Fruit fly (Drosophila melanogaster) whole organism, larva: ENCODE results near the gene SmE.

Source experiments
- noc ChIP-seq: fragments of 200-800 bp; sonication (Bioruptor generic); optimal IDR thresholded peaks from 3 replicates; lab custom pipeline; 2019; ENCODE audit warnings: missing biosample characterization, mild to moderate bottlenecking, missing genetic modification characterization, moderate library complexity

The SmE gene

DNA sequence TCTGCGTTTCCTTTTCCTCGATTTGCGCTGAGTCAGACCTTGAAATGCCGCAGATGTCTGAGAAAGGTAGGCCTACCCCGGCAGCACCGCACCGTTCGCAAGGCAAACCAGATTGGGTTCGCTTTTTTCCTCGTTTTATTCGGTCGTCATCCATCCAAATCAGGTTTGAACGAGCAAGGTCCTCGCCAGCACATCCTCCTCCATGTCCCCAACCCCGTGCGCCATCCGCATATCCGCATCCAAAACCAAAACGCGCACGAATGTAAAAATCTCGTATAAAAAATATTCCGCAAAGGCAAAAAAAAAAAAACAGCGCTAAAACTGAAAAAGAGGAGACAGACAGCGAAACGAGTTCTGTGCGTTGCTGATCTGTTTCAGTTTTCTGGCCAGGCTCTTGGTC lies 24.6 kb upstream of the SmE start:
- TF ChIP-seq noc, result no peak

DNA sequence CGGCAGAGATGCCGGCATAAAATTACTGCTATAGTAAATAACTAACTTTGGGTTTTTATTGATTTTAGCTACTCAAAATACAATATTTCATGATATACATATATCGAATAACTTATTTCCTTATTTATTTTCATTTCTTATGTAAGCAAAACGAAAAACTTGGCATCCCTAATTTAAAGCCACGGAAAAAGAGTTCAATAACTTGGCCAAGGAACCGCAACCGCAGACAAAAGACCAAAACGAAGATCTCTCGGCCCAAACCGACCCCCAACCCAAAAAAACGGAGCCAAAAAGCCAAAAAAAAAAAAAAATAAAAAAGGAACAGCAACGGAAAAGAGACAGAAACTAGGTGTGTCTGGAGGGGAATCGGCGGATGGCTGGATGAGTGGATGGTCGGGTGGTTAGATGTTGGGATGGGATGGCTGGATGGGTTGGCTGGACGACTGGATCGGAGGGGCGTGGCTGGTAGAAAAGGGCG lies 24.1 kb upstream of the SmE start:
- no peak for TF ChIP-seq noc

DNA sequence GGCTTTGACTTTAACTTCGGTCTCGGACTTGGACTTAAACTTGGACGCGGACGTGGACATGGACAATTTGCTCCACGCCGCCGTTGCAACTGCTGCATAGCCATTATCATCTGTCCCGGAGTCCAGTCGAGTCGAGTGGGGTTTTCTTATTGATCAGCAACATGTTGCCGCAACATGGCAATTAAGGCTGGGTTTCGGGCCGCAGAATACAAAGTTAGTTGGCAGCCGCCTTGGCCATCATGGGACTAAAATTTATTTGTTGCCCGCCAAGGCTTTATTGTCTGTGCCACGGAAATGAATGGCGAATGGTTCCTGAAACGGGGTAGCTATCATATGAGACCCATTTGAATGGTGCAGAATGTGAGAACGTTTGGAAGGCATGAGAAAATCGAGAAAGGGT lies 16.6 kb upstream of the SmE start:
- no peak for TF ChIP-seq noc

DNA sequence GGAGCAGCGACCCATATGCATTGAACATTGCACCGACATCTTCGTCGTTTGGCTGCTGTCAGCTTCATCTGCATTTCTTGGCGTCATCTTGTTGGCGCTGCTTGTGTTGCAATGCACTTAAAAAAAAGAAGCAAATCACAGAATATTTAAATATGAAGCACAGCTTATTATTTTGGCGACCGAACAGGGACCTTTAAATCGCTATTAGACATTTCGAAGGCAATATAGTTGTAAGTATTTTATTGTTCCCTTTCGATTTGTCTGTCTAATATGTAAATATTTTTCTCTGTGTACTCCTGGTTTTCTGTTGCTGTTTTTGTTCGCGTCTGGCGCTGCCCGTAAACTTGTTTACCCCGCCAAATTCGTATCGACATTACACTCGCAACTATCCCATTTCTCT lies 14.7 kb upstream of the SmE start:
- TF ChIP-seq noc, result no peak

DNA sequence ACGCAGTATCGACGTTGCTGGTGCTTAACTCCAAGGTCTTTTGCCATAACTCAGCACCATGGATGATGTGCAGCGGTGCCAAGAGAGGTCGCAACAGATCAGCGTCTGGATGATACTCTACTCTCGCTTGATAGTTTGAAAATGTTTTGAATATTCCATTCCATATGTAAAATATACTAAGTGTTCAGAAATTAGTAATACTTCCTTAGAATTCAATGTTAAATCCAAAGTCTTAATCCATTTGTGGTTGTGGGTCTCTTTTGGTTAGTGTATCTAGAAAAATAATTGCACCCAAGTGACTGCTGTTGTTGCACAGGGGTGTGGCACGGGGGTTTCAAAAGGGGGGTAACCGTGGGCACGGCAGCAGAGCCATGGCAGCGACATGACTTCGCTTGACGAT lies 13.9 kb upstream of the SmE start:
- no peak for TF ChIP-seq noc

DNA sequence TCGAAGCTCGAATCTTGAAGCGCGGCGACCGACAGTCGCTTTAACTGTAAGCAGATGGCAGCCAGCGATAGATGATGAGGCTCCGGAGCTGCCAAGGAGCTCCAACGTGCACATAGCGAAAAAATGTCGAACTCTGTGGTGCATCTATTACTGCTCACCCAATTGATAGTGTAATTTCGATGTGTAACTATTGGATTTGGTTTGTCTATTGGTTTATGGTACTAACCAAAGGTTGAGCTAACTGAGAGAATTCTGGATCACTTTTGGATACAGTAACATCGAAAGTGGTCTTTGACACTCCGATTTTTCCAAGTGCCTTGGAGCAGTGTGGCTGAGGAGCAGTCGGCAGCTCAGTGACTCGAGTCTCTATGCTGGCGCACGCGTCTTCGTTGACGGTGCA lies 13.3 kb upstream of the SmE start:
- no peak for TF ChIP-seq noc

DNA sequence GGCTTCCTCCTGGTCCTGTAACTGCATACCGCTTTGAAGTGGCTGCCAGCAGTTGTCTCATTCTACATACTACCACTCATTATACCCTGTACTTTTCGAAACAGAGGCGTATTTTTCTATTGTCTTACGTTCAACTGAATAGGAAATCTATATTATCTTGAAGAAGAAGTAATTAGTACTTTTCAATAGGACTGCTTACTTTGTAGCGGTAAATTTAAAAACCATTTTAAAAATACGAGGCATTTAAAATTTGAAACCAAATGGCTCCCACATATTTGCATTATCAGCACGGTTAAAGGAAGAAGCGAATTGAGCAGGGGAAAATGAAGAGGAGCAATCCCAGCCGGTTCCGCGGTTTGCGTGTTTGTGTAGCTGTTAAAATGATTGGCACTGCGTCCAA lies 12.0 kb upstream of the SmE start:
- TF ChIP-seq noc, result no peak

DNA sequence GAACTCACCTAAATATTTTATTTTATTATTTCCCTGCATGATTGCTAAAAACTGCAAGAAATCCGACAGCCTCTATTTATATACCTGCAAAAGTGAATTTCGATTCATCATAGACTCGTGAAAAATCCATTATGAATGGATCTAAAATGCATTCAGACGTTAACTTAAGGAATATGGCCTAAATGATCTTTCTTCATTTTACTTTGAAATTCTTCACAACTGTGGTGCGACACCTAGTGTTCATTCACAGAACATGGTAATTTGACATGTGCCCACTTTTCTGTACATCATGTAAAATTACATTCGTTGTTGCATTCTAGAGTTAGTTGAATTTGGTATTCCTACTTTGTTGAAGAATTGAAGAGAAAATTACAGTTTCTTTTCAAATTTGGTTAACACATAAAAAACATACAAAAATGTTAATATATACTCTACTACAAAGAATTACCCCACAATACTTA lies 5.4 kb upstream of the SmE start, which contains the start of gene Spn28Db:
Gene Spn28Db, minus strand, starts transcription at position 51 of the 461 bp plus-strand sequence.
- TF ChIP-seq noc, result no peak

DNA sequence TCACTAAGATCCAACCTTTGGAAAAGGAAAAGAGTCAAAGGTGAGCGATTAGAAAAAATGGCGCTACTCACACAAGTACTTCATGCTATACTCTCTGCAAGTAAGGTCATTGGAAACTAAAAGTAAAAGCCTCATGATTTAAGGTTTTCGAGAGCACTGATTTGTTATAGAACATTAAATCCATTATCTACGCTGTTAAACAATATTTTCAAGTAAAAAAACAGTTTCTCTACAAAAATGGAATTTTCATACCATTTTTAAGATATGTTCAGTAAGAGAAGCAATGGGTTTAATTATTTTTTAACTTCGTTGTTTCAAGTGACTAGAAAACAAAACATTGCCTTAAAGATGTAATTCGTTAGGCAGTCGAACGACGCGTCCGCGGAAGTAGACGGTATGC lies 3.8 kb upstream of the SmE start, which contains the start of gene Spn28Da:
Gene Spn28Da, minus strand, starts transcription at position 101 of the 400 bp plus-strand sequence.
- no peak for TF ChIP-seq noc

DNA sequence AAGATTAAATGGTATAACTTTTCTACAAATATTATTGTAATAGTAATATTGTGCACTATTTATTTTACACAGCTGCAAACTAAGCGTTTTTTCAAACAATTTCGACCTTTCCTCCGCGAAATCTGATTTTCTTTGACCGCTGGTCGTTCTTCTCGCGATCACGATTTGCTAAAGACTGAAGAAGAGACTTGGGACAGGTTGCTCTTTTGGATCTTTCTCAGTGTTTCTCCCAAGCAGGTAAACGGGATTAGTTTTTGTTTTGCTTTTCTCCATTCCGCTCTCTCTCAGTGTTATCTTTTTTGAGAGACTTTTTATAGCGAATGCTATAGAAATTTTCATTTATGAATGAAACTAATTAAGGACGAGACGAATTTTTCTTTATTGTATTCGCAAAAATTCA lies 2.1 kb upstream of the SmE start, which contains the start of gene CG7102:
Gene CG7102, minus strand, starts transcription at position 181 of the 400 bp plus-strand sequence.
- TF ChIP-seq noc, result no peak

DNA sequence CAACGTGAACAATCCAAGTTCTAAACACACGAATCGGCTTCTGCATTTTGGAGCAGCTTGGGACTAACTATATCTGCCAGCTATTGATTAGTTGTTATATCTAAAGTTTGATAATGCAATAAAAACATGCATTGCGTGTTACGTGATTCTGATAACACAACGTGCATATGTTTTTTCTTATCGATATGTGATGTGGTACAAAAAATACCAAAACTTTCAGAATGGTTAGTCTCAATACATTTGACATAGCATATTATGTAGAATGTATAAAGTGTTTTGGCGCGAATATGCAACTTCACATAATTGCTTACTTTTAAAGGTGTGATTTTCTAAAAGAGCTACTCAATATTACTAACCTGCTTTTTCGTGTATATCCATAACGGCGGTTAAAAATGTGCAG lies 702 bp upstream of the SmE start:
- no peak for TF ChIP-seq noc

DNA sequence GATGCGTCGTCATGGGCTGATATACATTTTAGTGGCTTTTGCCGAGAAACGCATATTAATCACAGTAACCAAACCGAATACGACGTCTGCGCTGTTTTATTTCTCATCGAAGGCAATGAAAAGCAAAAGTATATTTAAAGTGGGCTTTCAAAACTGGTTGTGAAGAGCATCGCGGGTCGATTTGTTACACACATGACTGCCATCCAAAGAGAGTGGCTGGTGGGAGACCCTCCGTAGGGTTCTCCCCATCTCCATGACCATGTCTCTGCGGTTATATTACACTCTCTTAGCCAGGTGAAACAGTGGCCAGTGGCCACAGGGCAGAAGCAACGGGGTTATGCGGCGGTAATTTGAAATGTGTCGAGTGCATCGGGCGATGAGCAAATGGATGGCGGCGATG lies 4.8 kb downstream of the SmE start:
- no peak for TF ChIP-seq noc

DNA sequence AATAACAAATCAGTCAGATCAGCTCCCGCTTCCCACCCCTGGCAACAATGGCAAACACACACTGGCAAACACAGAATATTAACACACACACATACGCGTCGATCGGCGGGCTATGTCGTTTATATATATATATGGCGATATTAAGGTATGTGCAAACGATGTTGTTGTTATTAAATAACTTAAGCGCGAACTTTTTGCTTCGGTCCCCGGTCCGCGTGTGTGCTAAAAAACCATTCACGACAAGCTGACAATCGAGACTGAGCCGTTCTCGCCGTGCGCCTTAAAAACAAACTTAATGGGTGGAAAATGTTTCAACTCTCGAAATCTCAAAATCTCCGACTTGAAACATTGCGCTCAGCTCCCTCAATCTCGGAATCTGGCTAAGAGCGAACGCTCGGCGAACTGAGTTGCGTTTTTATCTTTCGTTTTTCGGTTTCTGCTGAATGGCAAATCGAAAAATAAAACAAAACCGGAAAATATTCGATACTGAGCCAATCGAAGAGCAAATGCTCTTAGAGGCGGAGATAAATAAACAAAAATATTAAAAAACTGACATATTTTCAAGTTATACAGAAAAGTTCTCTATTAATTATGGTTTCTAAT lies 5.9 kb downstream of the SmE start, which contains the start of gene spz3:
Gene spz3, minus strand, starts transcription at position 261 of the 603 bp plus-strand sequence.
- no peak for TF ChIP-seq noc

DNA sequence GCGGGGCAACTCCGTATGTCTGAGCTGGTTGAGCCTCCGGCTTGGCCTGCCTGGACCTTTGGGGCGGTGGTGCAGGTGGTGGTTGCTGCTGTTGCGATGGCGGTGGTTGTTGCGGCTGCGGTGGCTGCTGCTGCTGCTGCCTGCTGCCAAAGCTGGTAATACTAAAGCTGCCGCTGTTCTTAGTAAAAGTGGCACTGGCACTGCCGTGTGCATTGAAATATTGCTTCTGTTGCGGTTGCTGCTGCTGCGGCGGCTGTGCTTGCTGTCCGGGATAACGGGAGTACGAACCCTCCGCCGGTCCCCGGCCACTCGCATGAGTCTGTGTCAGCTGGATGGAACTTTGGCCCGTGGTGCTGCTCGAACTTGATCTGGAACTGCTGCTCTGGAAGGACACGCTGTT lies 6.9 kb downstream of the SmE start:
- TF ChIP-seq noc, result no peak

DNA sequence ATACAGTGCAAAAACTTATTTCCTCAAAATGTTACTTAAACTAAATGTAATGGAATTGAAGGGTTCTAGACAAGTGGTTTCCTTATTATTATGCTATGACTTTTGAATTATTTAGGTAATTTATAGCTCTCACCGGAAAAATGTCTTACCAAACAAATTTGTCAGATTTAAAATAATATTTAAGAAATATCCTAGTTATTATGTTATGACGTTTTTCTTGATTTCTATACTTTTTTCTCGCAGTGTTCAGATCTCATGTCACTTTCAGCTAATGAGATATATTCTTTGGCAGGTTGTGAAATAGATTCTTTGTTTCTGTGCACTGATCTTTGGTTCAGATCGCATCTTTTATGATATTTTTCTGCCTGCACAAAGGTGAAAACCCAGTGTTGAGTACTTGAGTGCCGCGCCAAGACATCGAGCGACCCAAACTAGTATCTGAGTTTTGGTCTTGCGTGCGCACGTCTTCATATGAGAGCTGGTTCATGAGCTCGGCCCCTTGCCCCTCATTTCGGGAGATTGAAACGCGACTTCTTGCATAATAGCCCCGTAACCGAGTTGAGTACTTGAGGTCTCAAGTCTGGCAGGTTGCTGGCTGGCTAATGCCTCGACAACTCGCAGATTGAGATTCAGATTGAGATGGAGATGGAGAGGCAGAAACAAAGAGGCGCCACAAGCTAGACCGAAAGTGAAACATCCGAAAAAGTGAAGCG lies 8.6 kb downstream of the SmE start:
- TF ChIP-seq noc, result no peak

DNA sequence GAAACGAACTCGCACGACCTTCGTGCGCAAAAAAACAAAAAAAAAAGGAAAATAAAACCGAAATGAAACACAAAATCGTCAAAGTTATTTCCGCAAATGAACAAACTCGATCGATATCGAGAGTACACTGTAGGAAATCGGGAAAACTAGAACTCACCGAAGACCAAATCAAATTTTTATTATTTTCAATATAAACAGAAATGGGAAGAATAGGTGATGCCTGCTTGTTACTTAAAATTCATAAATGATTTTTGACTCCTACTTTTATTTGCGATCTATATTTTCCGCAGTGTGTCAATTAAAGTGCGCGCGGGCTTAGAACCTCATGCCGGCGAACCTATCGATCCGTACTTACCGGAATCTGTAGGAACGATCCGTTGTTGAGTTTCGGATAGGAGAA lies 9.6 kb downstream of the SmE start:
- peak; percentile 33 for TF ChIP-seq noc

DNA sequence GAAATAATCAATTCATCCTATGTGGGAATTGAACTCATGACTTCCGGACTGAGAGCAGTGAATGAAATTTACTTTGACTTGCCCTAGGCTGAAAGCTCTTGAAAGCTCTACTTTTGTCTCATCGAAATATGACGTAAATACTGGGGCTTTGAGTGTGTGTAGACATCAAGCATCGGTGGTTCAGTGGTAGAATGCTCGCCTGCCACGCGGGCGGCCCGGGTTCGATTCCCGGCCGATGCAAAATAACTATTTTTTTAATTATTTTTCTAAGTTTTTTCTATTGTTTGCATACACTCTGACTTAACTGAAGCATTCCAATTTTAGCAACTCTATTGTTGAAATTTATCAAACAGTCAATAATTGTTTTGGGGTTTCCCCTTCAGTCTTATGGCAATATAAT lies 12.6 kb downstream of the SmE start:
- TF ChIP-seq noc, result no peak
